Fruit fly (Drosophila melanogaster) whole organism, prepupa: ENCODE results near the gene Gr22d.

Experiments
- CG10631 ChIP-seq: fragments of 200-800 bp; sonication (Bioruptor generic); optimal IDR thresholded peaks from 2 replicates; lab custom pipeline; 2016; ENCODE audit warnings: missing biosample characterization, missing genetic modification characterization
- CG10669 ChIP-seq: fragments of 200-800 bp; sonication (Bioruptor generic); optimal IDR thresholded peaks from 3 replicates; lab custom pipeline; 2018; ENCODE audit warnings: missing biosample characterization, mild to moderate bottlenecking, missing genetic modification characterization, moderate library complexity
- CG11294 ChIP-seq: fragments of 200-800 bp; sonication (Bioruptor generic); IDR thresholded peaks from 2 replicates; pipeline ENCODE4 v1.3.6; 2022; ENCODE audit warnings: missing biosample characterization, missing genetic modification characterization
- CG11902 ChIP-seq: fragments of 200-800 bp; sonication (Bioruptor generic); optimal IDR thresholded peaks from 3 replicates; lab custom pipeline; 2016; ENCODE audit warnings: missing biosample characterization, missing genetic modification characterization
- CG15336 ChIP-seq: fragments of 200-800 bp; sonication (Bioruptor generic); IDR thresholded peaks from 2 replicates; pipeline ENCODE4 v1.3.6; 2022; ENCODE audit warnings: missing biosample characterization, missing genetic modification characterization
- CG31627 ChIP-seq: fragments of 200-800 bp; sonication (Bioruptor generic); optimal IDR thresholded peaks from 3 replicates; lab custom pipeline; 2016; ENCODE audit warnings: missing biosample characterization, missing genetic modification characterization
- CG32006 ChIP-seq: fragments of 200-800 bp; sonication (Bioruptor generic); optimal IDR thresholded peaks from 3 replicates; lab custom pipeline; 2017; ENCODE audit warnings: missing biosample characterization, mild to moderate bottlenecking, missing genetic modification characterization
- CG3919 ChIP-seq: fragments of 200-800 bp; sonication (Bioruptor generic); optimal IDR thresholded peaks from 3 replicates; lab custom pipeline; 2016; ENCODE audit warnings: missing biosample characterization, missing genetic modification characterization
- CG6163 ChIP-seq: fragments of 200-800 bp; sonication (Bioruptor generic); IDR thresholded peaks from 3 replicates; pipeline ENCODE4 v1.3.6; 2022; ENCODE audit warnings: missing biosample characterization, missing genetic modification characterization
- CG6792 ChIP-seq: fragments of 200-800 bp; sonication (Bioruptor generic); optimal IDR thresholded peaks from 3 replicates; lab custom pipeline; 2016; ENCODE audit warnings: missing biosample characterization, missing genetic modification characterization
- CG6808 ChIP-seq: fragments of 200-800 bp; sonication (Bioruptor generic); optimal IDR thresholded peaks from 3 replicates; lab custom pipeline; 2017; ENCODE audit warnings: missing biosample characterization, missing genetic modification characterization, mild to moderate bottlenecking, moderate library complexity, missing genetic modification reagents
- CG7368 ChIP-seq: fragments of 200-800 bp; sonication (Bioruptor generic); optimal IDR thresholded peaks from 3 replicates; lab custom pipeline; 2016; ENCODE audit warnings: missing biosample characterization, missing genetic modification characterization
- CG8119 ChIP-seq: fragments of 200-800 bp; sonication (Bioruptor generic); IDR thresholded peaks from 3 replicates; pipeline ENCODE4 v1.3.6; 2022; ENCODE audit warnings: missing biosample characterization, missing genetic modification characterization
- CG8319 ChIP-seq: fragments of 200-800 bp; sonication (Bioruptor generic); optimal IDR thresholded peaks from 3 replicates; lab custom pipeline; 2016; ENCODE audit warnings: missing biosample characterization, missing genetic modification characterization
- CG9139 ChIP-seq: fragments of 200-800 bp; sonication (Bioruptor generic); optimal IDR thresholded peaks from 3 replicates; lab custom pipeline; 2017; ENCODE audit warnings: missing biosample characterization, mild to moderate bottlenecking, missing genetic modification characterization
- Eip75B ChIP-seq: fragments of 200-800 bp; sonication (Bioruptor generic); optimal IDR thresholded peaks from 3 replicates; lab custom pipeline; 2016; ENCODE audit warnings: missing biosample characterization, missing genetic modification characterization
- Eip78C ChIP-seq: fragments of 200-800 bp; sonication (Bioruptor generic); peaks from one replicate; lab custom pipeline; 2016; ENCODE audit warnings: missing biosample characterization, missing genetic modification characterization
- Ets96B ChIP-seq: fragments of 200-800 bp; optimal IDR thresholded peaks from 2 replicates; lab custom pipeline; 2019; ENCODE audit warnings: missing biosample characterization, mild to moderate bottlenecking, missing genetic modification characterization, moderate library complexity
- Gug ChIP-seq: fragments of 200-800 bp; sonication (Bioruptor generic); IDR thresholded peaks from 2 replicates; pipeline ENCODE4 v1.3.6; 2022; ENCODE audit warnings: missing biosample characterization, missing genetic modification characterization
- Hr38 ChIP-seq: sonication (Bioruptor generic); optimal IDR thresholded peaks from 2 replicates; lab custom pipeline; 2016; ENCODE audit warnings: missing biosample characterization, missing genetic modification characterization
- Hr39 ChIP-seq: fragments of 200-800 bp; sonication (Bioruptor generic); optimal IDR thresholded peaks from 2 replicates; lab custom pipeline; 2016; ENCODE audit warnings: missing biosample characterization, missing genetic modification characterization
- Hr4 ChIP-seq: fragments of 200-800 bp; sonication (Bioruptor generic); optimal IDR thresholded peaks from 3 replicates; lab custom pipeline; 2016; ENCODE audit warnings: missing biosample characterization, missing genetic modification characterization
- OdsH ChIP-seq: fragments of 200-800 bp; sonication (Bioruptor generic); optimal IDR thresholded peaks from 3 replicates; lab custom pipeline; 2016; ENCODE audit warnings: missing biosample characterization, missing genetic modification characterization
- Smox ChIP-seq: fragments of 200-800 bp; sonication (Bioruptor generic); optimal IDR thresholded peaks from 3 replicates; lab custom pipeline; 2016; ENCODE audit warnings: missing biosample characterization, missing genetic modification characterization
- Sox102F ChIP-seq: fragments of 200-800 bp; sonication (Bioruptor generic); optimal IDR thresholded peaks from 2 replicates; lab custom pipeline; 2016; ENCODE audit warnings: missing biosample characterization, mild to moderate bottlenecking, missing genetic modification characterization
- achi ChIP-seq: fragments of 200-800 bp; sonication (Bioruptor generic); optimal IDR thresholded peaks from 3 replicates; lab custom pipeline; 2016; ENCODE audit warnings: missing biosample characterization, missing genetic modification characterization
- acj6 ChIP-seq: fragments of 200-800 bp; sonication (Bioruptor generic); optimal IDR thresholded peaks from 3 replicates; lab custom pipeline; 2016; ENCODE audit warnings: missing biosample characterization, missing genetic modification characterization
- dac ChIP-seq: fragments of 200-800 bp; sonication (Bioruptor generic); optimal IDR thresholded peaks from 2 replicates; lab custom pipeline; 2017; ENCODE audit warnings: missing biosample characterization, mild to moderate bottlenecking, missing genetic modification characterization
- eg ChIP-seq: fragments of 200-800 bp; sonication (Bioruptor generic); IDR thresholded peaks from 3 replicates; pipeline ENCODE4 v1.3.6; 2022; ENCODE audit warnings: missing biosample characterization, missing genetic modification characterization
- fd59A ChIP-seq: fragments of 200-800 bp; sonication (Bioruptor generic); optimal IDR thresholded peaks from 2 replicates; lab custom pipeline; 2017; ENCODE audit warnings: missing biosample characterization, mild to moderate bottlenecking, missing genetic modification characterization, missing genetic modification reagents
- fd85E ChIP-seq: fragments of 200-800 bp; sonication (Bioruptor generic); optimal IDR thresholded peaks from 3 replicates; lab custom pipeline; 2016; ENCODE audit warnings: missing biosample characterization, missing genetic modification characterization
- net ChIP-seq: fragments of 200-800 bp; sonication (Bioruptor generic); optimal IDR thresholded peaks from 3 replicates; lab custom pipeline; 2016; ENCODE audit warnings: missing biosample characterization, missing genetic modification characterization
- pdm3 ChIP-seq: fragments of 200-800 bp; sonication (Bioruptor generic); optimal IDR thresholded peaks from 3 replicates; lab custom pipeline; 2016; ENCODE audit warnings: missing biosample characterization, missing genetic modification characterization
- ss ChIP-seq, 2 experiments: fragments of 200-800 bp; sonication (Bioruptor generic); optimal IDR thresholded peaks; 2 replicates in 1 of 2; 3 replicates in 1 of 2; lab custom pipeline; 2017 to 2018; ENCODE audit warnings: mild to moderate bottlenecking in 2 of 2, missing biosample characterization in 2 of 2, missing genetic modification characterization in 2 of 2, moderate library complexity in 1 of 2
- svp ChIP-seq: fragments of 200-800 bp; sonication (Bioruptor generic); peaks from one replicate; lab custom pipeline; 2016; ENCODE audit warnings: missing biosample characterization, missing genetic modification characterization
- topi ChIP-seq: fragments of 200-800 bp; sonication (Bioruptor generic); optimal IDR thresholded peaks from 3 replicates; lab custom pipeline; 2016; ENCODE audit warnings: missing biosample characterization, missing genetic modification characterization

Gene Gr22d

DNA sequence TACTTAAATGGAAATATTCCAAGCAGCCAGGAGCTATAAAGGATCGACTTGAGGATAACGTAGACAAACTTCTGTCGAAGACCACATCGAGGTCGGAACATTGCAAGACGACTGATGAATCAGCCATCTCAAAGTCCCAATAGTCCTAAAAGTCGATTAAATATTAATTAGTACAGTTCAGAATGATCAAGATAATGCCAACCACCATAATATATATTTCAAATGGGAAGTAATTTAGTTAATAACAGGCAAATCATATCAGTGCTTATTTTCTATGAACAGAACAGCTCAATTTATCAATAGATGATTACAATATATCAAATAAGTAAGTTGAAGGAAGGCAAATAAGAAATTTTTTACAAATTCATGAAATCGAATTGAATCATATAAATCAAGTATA is at the start of gene Gr22d:
Gr22d (minus strand) TSS at position 101 of the 400 bp plus-strand sequence.
- no peak for TF ChIP-seq fd59A (GFP tag; lab: Kevin White, UChicago)
- TF ChIP-seq CG6808 (GFP tag; lab: Kevin White, UChicago): no peak
- TF ChIP-seq Hr38 (GFP tag; lab: Kevin White, UChicago): no peak
- no peak for TF ChIP-seq CG31627 (GFP tag; lab: Kevin White, UChicago)
- TF ChIP-seq Eip75B (GFP tag; lab: Kevin White, UChicago): no peak
- TF ChIP-seq CG10631 (GFP tag; lab: Kevin White, UChicago): no peak
- TF ChIP-seq topi: no peak
- no peak for TF ChIP-seq ss (GFP tag; optimal IDR thresholded peaks at IDR 0.05; lab: Kevin White, UChicago)
- TF ChIP-seq CG10669 (GFP tag; lab: Kevin White, UChicago): no peak
- TF ChIP-seq CG8119 (GFP tag; lab: Robert Waterston, UW): no peak
- TF ChIP-seq Smox (GFP tag; lab: Kevin White, UChicago): no peak
- TF ChIP-seq dac (GFP tag; lab: Kevin White, UChicago): no peak

DNA sequence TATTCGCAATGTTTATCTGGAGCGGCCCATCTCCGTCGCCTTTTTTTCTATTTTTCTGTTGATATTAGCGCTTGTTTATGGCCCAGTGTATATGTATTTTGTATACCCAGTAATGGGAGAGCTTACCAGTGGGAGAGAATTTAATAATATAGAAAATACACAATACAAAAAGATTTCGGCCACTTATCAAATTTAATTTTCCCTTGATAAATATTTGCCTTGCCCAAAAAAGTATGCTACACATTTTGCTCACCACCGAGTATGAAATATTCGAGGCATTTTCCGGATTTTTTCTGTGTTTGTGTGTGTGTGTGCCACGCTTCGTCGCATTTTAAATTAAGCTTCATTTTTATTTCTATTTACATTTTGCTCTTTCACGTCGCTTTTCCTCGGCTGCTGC is 48.9 kb upstream of the Gr22d start:
- TF ChIP-seq CG6163: 0 out of 3 replicates have a peak, but pooled peaks have one; percentile 26
- TF ChIP-seq CG32006 (GFP tag; lab: Kevin White, UChicago): peak; percentile 17
- TF ChIP-seq svp: peak; percentile 8
- 0 out of 3 replicates have a peak, but pooled peaks have one; percentile 31 for TF ChIP-seq eg (GFP tag; lab: Robert Waterston, UW)
- TF ChIP-seq CG7368: no peak
- no peak for TF ChIP-seq Hr39
- TF ChIP-seq CG8319 (GFP tag; lab: Kevin White, UChicago): no peak
- TF ChIP-seq Eip75B (GFP tag; lab: Kevin White, UChicago): no peak

dm6 chr2L:1837717-1838368 is 47.7 kb upstream of the Gr22d start:
- 0 out of 2 replicates have a peak, but pooled peaks have one; percentile 17 for TF ChIP-seq Gug (GFP tag; lab: Robert Waterston, UW)
- peak; percentile 0 for TF ChIP-seq dac (GFP tag; lab: Kevin White, UChicago)
- TF ChIP-seq Ets96B (tag; lab: Kevin White, UChicago): peak; percentile 1
- TF ChIP-seq CG15336 (GFP tag; lab: Robert Waterston, UW): no peak
- TF ChIP-seq CG32006 (GFP tag; lab: Kevin White, UChicago): peak; percentile 37
- TF ChIP-seq achi: peak; percentile 4
- peak; percentile 52; the same call in 2 of the 3 replicates for TF ChIP-seq eg (GFP tag; lab: Robert Waterston, UW)
- TF ChIP-seq CG3919 (GFP tag; lab: Kevin White, UChicago): peak; percentile 20
- TF ChIP-seq CG6792 (GFP tag; lab: Kevin White, UChicago): no peak
- TF ChIP-seq svp: peak; percentile 59
- no peak for TF ChIP-seq Hr38 (GFP tag; lab: Kevin White, UChicago)
- TF ChIP-seq Eip78C: peak; percentile 42
- TF ChIP-seq OdsH: peak; percentile 9
- TF ChIP-seq CG6163: peak; percentile 56; the same call in 2 of the 3 replicates
- TF ChIP-seq, all 60 proteins: peak for 11

DNA sequence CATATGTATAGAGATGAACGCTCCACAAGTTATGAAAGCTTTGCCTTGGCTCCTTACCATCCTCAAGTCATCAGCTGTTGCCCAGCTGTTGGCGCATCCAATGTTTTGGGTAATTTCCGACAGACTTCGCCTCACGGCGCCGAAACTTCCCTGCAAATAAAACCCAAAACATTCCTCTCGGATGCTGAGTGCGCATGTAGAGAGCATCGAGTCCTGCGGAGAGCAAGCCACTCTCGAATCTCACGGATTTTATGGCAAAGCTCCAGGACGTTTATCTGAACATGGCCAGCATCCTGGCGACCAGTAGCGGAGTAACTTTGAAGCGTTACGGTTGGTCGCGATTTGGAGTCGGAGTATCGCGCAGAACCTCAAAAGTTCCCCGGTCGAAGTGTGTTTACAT is 46.1 kb upstream of the Gr22d start, which contains the start of gene wry:
wry (plus strand) TSS at position 301 of the 400 bp plus-strand sequence.
- TF ChIP-seq net (no peak), fd85E (GFP tag; lab: Kevin White, UChicago) (no peak), Hr4 (no peak), Hr38 (GFP tag; lab: Kevin White, UChicago) (no peak), CG9139 (GFP tag; lab: Kevin White, UChicago) (no peak)

- TF ChIP-seq CG6792 (GFP tag; lab: Kevin White, UChicago) (no peak), pdm3 (GFP tag; lab: Kevin White, UChicago) (no peak), CG15336 (GFP tag; lab: Robert Waterston, UW) (no peak), acj6 (GFP tag; lab: Kevin White, UChicago) (no peak), Eip78C (no peak), Sox102F (GFP tag; lab: Kevin White, UChicago) (no peak), CG8119 (GFP tag; lab: Robert Waterston, UW) (no peak), CG11294 (GFP tag; lab: Robert Waterston, UW) (no peak), CG32006 (GFP tag; lab: Kevin White, UChicago) (no peak), CG11902 (GFP tag; lab: Kevin White, UChicago) (no peak)
These were observed 42.3 kb upstream of the Gr22d start, which contains the start of gene c-cup for dm6 chr2L:1832465-1832864. TSS of gene c-cup (minus strand) at chr2L:1832565.
